Worm (Caenorhabditis elegans) whole organism, L4 larva: Measurements from ENCODE around the gene F18A1.1.
A peak's percentile ranks its signal among the peaks of the same experiment; 100 is the strongest.

Experiments used
- D1046.2 ChIP-seq: fragments of 200-800 bp; sonication (Bioruptor generic); IDR thresholded peaks from 2 replicates; pipeline ENCODE4 v1.3.6; 2022; ENCODE audit warnings: missing genetic modification characterization, missing compliant biosample characterization
- F37D6.2 ChIP-seq: sonication (generic microtip); optimal IDR thresholded peaks from 2 replicates; lab custom pipeline; 2016; ENCODE audit warnings: mild to moderate bottlenecking, missing genetic modification characterization, missing compliant biosample characterization
- attf-4 ChIP-seq: sonication (generic microtip); optimal IDR thresholded peaks from 3 replicates; lab custom pipeline; 2017; ENCODE audit warnings: missing biosample characterization, missing genetic modification characterization
- ceh-28 ChIP-seq: fragments of 150-350 bp; optimal IDR thresholded peaks from 2 replicates; lab custom pipeline; 2014; ENCODE audit warnings: missing biosample characterization, missing genetic modification reagents, missing genetic modification characterization
- ceh-44 ChIP-seq: fragments of 200-800 bp; sonication (Bioruptor generic); IDR thresholded peaks from 2 replicates; pipeline ENCODE4 v1.3.6; 2022; ENCODE audit warnings: missing genetic modification reagents, missing genetic modification characterization, missing compliant biosample characterization
- ces-1 ChIP-seq: fragments of 150-350 bp; sonication (generic microtip); optimal IDR thresholded peaks from 4 replicates; lab custom pipeline; 2014; ENCODE audit warnings: missing biosample characterization, missing genetic modification reagents, missing genetic modification characterization
- ctbp-1 ChIP-seq: fragments of 200-800 bp; sonication (Bioruptor generic); IDR thresholded peaks from 2 replicates; pipeline ENCODE4 v1.3.6; 2022; ENCODE audit warnings: missing genetic modification reagents, missing genetic modification characterization, missing compliant biosample characterization
- daf-16 ChIP-seq, 3 experiments: sonication (generic microtip); optimal IDR thresholded peaks; 2 replicates each; lab custom pipeline; 2016 to 2017; ENCODE audit warnings: missing genetic modification characterization in 3 of 3, missing genetic modification reagents in 3 of 3, mild to moderate bottlenecking in 2 of 3, missing compliant biosample characterization in 2 of 3, missing biosample characterization in 1 of 3, moderate library complexity in 1 of 3
- dmd-6 ChIP-seq: fragments of 200-800 bp; sonication (Bioruptor generic); IDR thresholded peaks from 2 replicates; pipeline ENCODE4 v1.3.6; 2022; ENCODE audit warnings: missing genetic modification reagents, missing genetic modification characterization, missing compliant biosample characterization
- duxl-1 ChIP-seq: sonication (generic microtip); optimal IDR thresholded peaks from 2 replicates; lab custom pipeline; 2016; ENCODE audit warnings: mild to moderate bottlenecking, missing genetic modification characterization, moderate library complexity, missing compliant biosample characterization; ENCODE audit not compliant: poor library complexity
- fkh-10 ChIP-seq: fragments of 150-350 bp; optimal IDR thresholded peaks from 2 replicates; lab custom pipeline; 2014; ENCODE audit warnings: missing biosample characterization, missing genetic modification reagents, missing genetic modification characterization
- hif-1 ChIP-seq, 2 experiments: sonication (generic microtip); optimal IDR thresholded peaks; 2 replicates each; lab custom pipeline; 2016 to 2017; ENCODE audit warnings: missing compliant biosample characterization in 2 of 2, missing genetic modification characterization in 2 of 2, missing genetic modification reagents in 2 of 2, missing genotype in 2 of 2, mild to moderate bottlenecking in 1 of 2
- hlh-30 ChIP-seq: sonication (generic microtip); optimal IDR thresholded peaks from 2 replicates; lab custom pipeline; 2017; ENCODE audit warnings: antibody characterized with exemption, mild to moderate bottlenecking, missing genetic modification characterization, missing compliant biosample characterization; ENCODE audit not compliant: insufficient read depth
- hmg-1.1 ChIP-seq: fragments of 200-800 bp; sonication (Bioruptor generic); IDR thresholded peaks from 2 replicates; pipeline ENCODE4 v1.3.6; 2022; ENCODE audit warnings: missing genetic modification reagents, missing genetic modification characterization, missing compliant biosample characterization
- lin-1 ChIP-seq: fragments of 200-800 bp; sonication (Bioruptor generic); IDR thresholded peaks from 2 replicates; pipeline ENCODE4 v1.3.6; 2022; ENCODE audit warnings: missing genetic modification reagents, missing genetic modification characterization, missing compliant biosample characterization
- lin-13 ChIP-seq: fragments of 150-350 bp; optimal IDR thresholded peaks from 2 replicates; lab custom pipeline; 2014; ENCODE audit warnings: missing biosample characterization, missing genetic modification reagents, missing genetic modification characterization
- lin-29 ChIP-seq: fragments of 200-800 bp; sonication (Bioruptor generic); IDR thresholded peaks from 2 replicates; pipeline ENCODE4 v1.3.6; 2022; ENCODE audit warnings: missing genetic modification reagents, missing genetic modification characterization, missing compliant biosample characterization
- lin-38 ChIP-seq: fragments of 200-800 bp; sonication (Bioruptor generic); IDR thresholded peaks from 2 replicates; pipeline ENCODE4 v1.3.6; 2022; ENCODE audit warnings: missing genetic modification reagents, missing genetic modification characterization, missing compliant biosample characterization
- lsy-2 ChIP-seq, 2 experiments: fragments of 150-350 bp in 1 of 2; sonication (generic microtip) in 1 of 2; optimal IDR thresholded peaks; 2 replicates each; lab custom pipeline; 2014 to 2017; ENCODE audit warnings: missing biosample characterization in 2 of 2, missing genetic modification characterization in 2 of 2
- madf-5 ChIP-seq, 2 experiments: fragments of 200-800 bp; sonication (Bioruptor generic); IDR thresholded peaks; 2 replicates each; pipeline ENCODE4 v1.3.6; 2022; ENCODE audit warnings: missing compliant biosample characterization in 2 of 2, missing genetic modification characterization in 2 of 2
- mdl-1 ChIP-seq, 2 experiments: fragments of 150-350 bp in 1 of 2; sonication (generic microtip) in 1 of 2; optimal IDR thresholded peaks; 2 replicates each; lab custom pipeline; 2014 to 2017; ENCODE audit warnings: missing biosample characterization in 2 of 2, missing genetic modification characterization in 2 of 2
- mes-2 ChIP-seq: sonication (generic microtip); optimal IDR thresholded peaks from 2 replicates; lab custom pipeline; 2016; ENCODE audit warnings: missing genotype, mild to moderate bottlenecking, missing genetic modification characterization, missing compliant biosample characterization; ENCODE audit not compliant: poor library complexity, severe bottlenecking
- nhr-10 ChIP-seq: fragments of 150-350 bp; optimal IDR thresholded peaks from 2 replicates; lab custom pipeline; 2014; ENCODE audit warnings: missing biosample characterization, missing genetic modification characterization
- nhr-25 ChIP-seq: sonication (generic microtip); optimal IDR thresholded peaks from 2 replicates; lab custom pipeline; 2017; ENCODE audit warnings: missing genetic modification characterization, mild to moderate bottlenecking, missing compliant biosample characterization, antibody characterized with exemption, moderate library complexity, borderline replicate concordance; ENCODE audit not compliant: insufficient read depth
- nhr-28 ChIP-seq: fragments of 150-350 bp; optimal IDR thresholded peaks from 2 replicates; lab custom pipeline; 2014; ENCODE audit warnings: missing biosample characterization, missing genetic modification characterization
- nhr-48 ChIP-seq: sonication (generic microtip); optimal IDR thresholded peaks from 2 replicates; lab custom pipeline; 2016; ENCODE audit warnings: mild to moderate bottlenecking, missing genetic modification characterization, missing compliant biosample characterization
- nhr-77 ChIP-seq: fragments of 150-350 bp; optimal IDR thresholded peaks from 2 replicates; lab custom pipeline; 2014; ENCODE audit warnings: missing biosample characterization, missing genetic modification characterization
- rbr-2 ChIP-seq: sonication (generic microtip); optimal IDR thresholded peaks from 2 replicates; lab custom pipeline; 2016; ENCODE audit warnings: missing genotype, missing genetic modification characterization, missing compliant biosample characterization
- skn-1 ChIP-seq: fragments of 150-350 bp; optimal IDR thresholded peaks from 2 replicates; lab custom pipeline; 2014; ENCODE audit warnings: missing biosample characterization, missing genetic modification characterization
- spr-1 ChIP-seq: sonication (generic microtip); optimal IDR thresholded peaks from 2 replicates; lab custom pipeline; 2016; ENCODE audit warnings: mild to moderate bottlenecking, missing genetic modification characterization, missing compliant biosample characterization
- spr-3 ChIP-seq: fragments of 200-800 bp; sonication (Bioruptor generic); optimal IDR thresholded peaks from 2 replicates; lab custom pipeline; 2018; ENCODE audit warnings: mild to moderate bottlenecking, missing genetic modification characterization, missing compliant biosample characterization
- tra-1 ChIP-seq: fragments of 200-800 bp; sonication (Bioruptor generic); IDR thresholded peaks from 2 replicates; pipeline ENCODE4 v1.3.6; 2022; ENCODE audit warnings: missing genetic modification reagents, missing genetic modification characterization, missing compliant biosample characterization
- unc-130 ChIP-seq: sonication (generic microtip); optimal IDR thresholded peaks from 2 replicates; lab custom pipeline; 2016; ENCODE audit warnings: missing genetic modification reagents, missing genetic modification characterization, missing compliant biosample characterization
- unc-62 ChIP-seq, 3 experiments: fragments of 150-350 bp in 1 of 3; sonication (generic microtip); optimal IDR thresholded peaks in 2 of 3; peaks in 1 of 3; 1 replicate in 1 of 3; 2 replicates in 2 of 3; lab custom pipeline; 2014 to 2017; ENCODE audit warnings: missing biosample characterization in 3 of 3, missing genetic modification characterization in 3 of 3, missing genetic modification reagents in 3 of 3, missing genotype in 1 of 3
- zip-11 ChIP-seq: fragments of 200-800 bp; sonication (Bioruptor generic); IDR thresholded peaks from 2 replicates; pipeline ENCODE4 v1.3.6; 2022; ENCODE audit warnings: missing genetic modification characterization, missing compliant biosample characterization

Gene F18A1.1

DNA sequence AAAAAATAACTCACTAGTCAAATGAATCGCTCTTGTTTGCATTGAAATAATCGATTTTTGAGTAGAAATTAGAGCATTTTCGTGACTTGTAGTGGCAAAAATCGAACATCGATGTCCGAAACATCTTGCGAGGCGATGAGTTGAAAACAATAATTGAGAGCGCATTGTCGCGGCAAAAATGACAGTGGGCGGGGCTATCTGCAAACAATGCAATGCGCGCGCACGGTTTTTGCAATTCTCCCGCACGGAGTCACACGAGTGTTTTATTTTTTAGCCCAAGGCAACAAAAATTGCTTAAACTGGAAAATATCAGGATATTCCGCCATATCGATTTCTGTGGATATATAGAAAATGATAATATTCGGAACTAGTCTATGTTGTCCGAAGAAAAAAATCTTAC lies 23.9 kb downstream of the F18A1.1 start, which contains the start of gene B0495.9 (continued):
- TF ChIP-seq hmg-1.1 (GFP tag; lab: Robert Waterston, UW) (peak; percentile 61; the same call in 1 of the 2 replicates), unc-130 (GFP tag; lab: Kevin White, UChicago) (peak; percentile 65), skn-1 (tag; lab: Kevin White, UChicago) (no peak), lin-38 (GFP tag; lab: Robert Waterston, UW) (peak; percentile 68), nhr-28 (tag; lab: Kevin White, UChicago) (peak; percentile 28), dmd-6 (GFP tag; lab: Robert Waterston, UW) (peak; percentile 33; the same call in 1 of the 2 replicates), attf-4 (tag; lab: Kevin White, UChicago) (no peak), mes-2 (tag; lab: Kevin White, UChicago) (peak; percentile 92), nhr-25 (tag; lab: Kevin White, UChicago) (no peak), ces-1 (GFP tag; lab: Kevin White, UChicago) (no peak), hif-1 (tag; optimal IDR thresholded peaks at IDR 0.05; lab: Kevin White, UChicago) (peak in 1 of 2 experiments; percentile 49), zip-11 (GFP tag; lab: Robert Waterston, UW) (no peak), lin-29 (no peak), spr-1 (tag; lab: Kevin White, UChicago) (peak; percentile 48), lin-1 (GFP tag; lab: Robert Waterston, UW) (no peak), nhr-77 (tag; lab: Kevin White, UChicago) (no peak), tra-1 (GFP tag; lab: Robert Waterston, UW) (0 out of 2 replicates have a peak, but pooled peaks have one; percentile 19), ceh-28 (no peak), unc-62 (GFP tag; optimal IDR thresholded peaks at IDR 0.05 in 1 of 2; lab: Kevin White, UChicago) (peak in 1 of 2 experiments; percentile 21), unc-62 (tag; optimal IDR thresholded peaks at IDR 0.05; lab: Kevin White, UChicago) (no peak)

DNA sequence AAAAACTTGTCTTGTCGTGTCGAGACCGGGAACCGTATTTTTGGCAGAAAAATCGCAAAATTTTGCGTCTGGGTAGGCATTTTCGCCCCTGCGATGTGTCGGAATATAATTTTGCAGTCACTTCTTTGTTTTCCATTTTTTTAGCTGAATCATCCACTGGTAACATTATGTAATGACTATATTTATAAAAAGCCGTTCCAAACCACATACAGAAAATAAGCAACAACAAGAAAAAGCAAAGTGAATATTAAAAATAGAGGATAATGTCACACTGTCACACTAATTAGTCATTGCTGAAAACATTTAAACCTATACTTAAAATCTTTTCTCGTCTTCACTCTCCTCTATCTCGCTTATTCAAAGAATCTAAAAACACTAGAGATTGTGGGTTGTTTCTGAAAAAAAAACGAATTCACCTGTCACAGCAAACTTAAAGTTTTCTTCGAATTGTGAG lies 24.6 kb downstream of the F18A1.1 start, which contains the start of gene sre-1:
sre-1 (plus strand) TSS at position 404 of the 454 bp plus-strand sequence.
- TF ChIP-seq spr-3 (GFP tag; lab: Kevin White, UChicago) (no peak), F37D6.2 (tag; lab: Kevin White, UChicago) (no peak), dmd-6 (GFP tag; lab: Robert Waterston, UW) (no peak), nhr-25 (tag; lab: Kevin White, UChicago) (no peak), madf-5 (GFP tag; IDR thresholded peaks at IDR 0.05; lab: Robert Waterston, UW) (no peak), ceh-44 (no peak), mes-2 (tag; lab: Kevin White, UChicago) (no peak), hif-1 (tag; optimal IDR thresholded peaks at IDR 0.05; lab: Kevin White, UChicago) (no peak), duxl-1 (tag; lab: Kevin White, UChicago) (no peak), nhr-48 (tag; lab: Kevin White, UChicago) (no peak), daf-16 (GFP tag; optimal IDR thresholded peaks at IDR 0.05; lab: Kevin White, UChicago) (no peak), daf-16 (tag; optimal IDR thresholded peaks at IDR 0.05; lab: Kevin White, UChicago) (no peak), mdl-1 (tag; optimal IDR thresholded peaks at IDR 0.05; lab: Kevin White, UChicago) (no peak), D1046.2 (GFP tag; lab: Robert Waterston, UW) (no peak), skn-1 (tag; lab: Kevin White, UChicago) (no peak)

DNA sequence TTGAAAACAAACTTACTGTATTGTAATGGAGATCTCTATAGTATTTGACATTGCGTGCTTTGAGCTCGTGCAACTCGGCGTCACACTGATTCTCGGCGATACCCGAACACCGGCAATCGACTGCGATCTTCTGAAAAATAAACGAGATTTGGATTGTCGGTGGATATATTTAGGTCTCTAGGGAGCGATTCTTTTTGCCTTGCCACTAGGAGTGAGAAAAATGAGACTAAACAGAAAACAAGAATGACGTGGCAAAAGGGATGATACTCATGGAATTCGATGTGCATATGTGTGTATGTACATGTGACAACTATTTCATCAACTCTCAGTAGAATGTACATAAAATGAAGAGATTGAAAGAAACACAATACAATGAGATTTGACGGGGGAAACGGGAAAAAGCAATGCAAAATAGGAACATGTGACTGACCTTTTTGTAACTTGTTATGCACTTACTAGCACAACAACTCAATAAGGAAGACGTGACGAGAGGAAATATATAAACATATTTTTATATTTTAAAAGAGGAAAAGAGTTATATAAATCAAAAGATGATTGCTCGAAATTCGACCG lies 30.0 kb downstream of the F18A1.1 start:
- TF ChIP-seq fkh-10 (GFP tag; lab: Kevin White, UChicago), result peak; percentile 77
- peak; percentile 84 for TF ChIP-seq ces-1 (GFP tag; lab: Kevin White, UChicago)
- peak; percentile 25 for TF ChIP-seq rbr-2 (tag; lab: Kevin White, UChicago)
- TF ChIP-seq dmd-6 (GFP tag; lab: Robert Waterston, UW), result peak; percentile 30; the same call in 1 of the 2 replicates
- no peak for TF ChIP-seq nhr-10
- TF ChIP-seq spr-3 (GFP tag; lab: Kevin White, UChicago), result no peak
- peak in 1 of 2 experiments; percentile 27 for TF ChIP-seq lsy-2 (tag; optimal IDR thresholded peaks at IDR 0.05; lab: Kevin White, UChicago)
- TF ChIP-seq unc-62 (GFP tag; optimal IDR thresholded peaks at IDR 0.05 in 1 of 2; lab: Kevin White, UChicago), result peak in 1 of 2 experiments; percentile 77
- no peak for TF ChIP-seq unc-62 (tag; optimal IDR thresholded peaks at IDR 0.05; lab: Kevin White, UChicago)
- peak; percentile 21; the same call in 1 of the 2 replicates for TF ChIP-seq ctbp-1 (GFP tag; lab: Robert Waterston, UW)
- TF ChIP-seq hlh-30 (tag; lab: Kevin White, UChicago), result peak; percentile 53
- TF ChIP-seq lin-13 (GFP tag; lab: Kevin White, UChicago), result no peak
- peak in 1 of 2 experiments; percentile 27 for TF ChIP-seq mdl-1 (tag; optimal IDR thresholded peaks at IDR 0.05; lab: Kevin White, UChicago)
- TF ChIP-seq, all 104 proteins: peak for 9
